Fruit fly (Drosophila melanogaster) whole organism, embryonic: ENCODE data around the gene CG12009.
A peak's percentile ranks its signal among the peaks of the same experiment; 100 is the strongest.

Experiments used
- Ada2b ChIP-seq: fragments of 200-800 bp; sonication (Bioruptor generic); IDR thresholded peaks from 2 replicates; pipeline ENCODE4 v1.3.6; 2022; ENCODE audit warnings: missing biosample characterization, missing genetic modification characterization
- Adf1 ChIP-seq: fragments of 200-800 bp; sonication (Bioruptor generic); IDR thresholded peaks from 2 replicates; pipeline ENCODE4 v1.3.6; 2022; ENCODE audit warnings: missing biosample characterization, missing genetic modification characterization
- CG1024 ChIP-seq: fragments of 200-800 bp; sonication (Bioruptor generic); IDR thresholded peaks from 2 replicates; pipeline ENCODE4 v1.3.6; 2022; ENCODE audit warnings: missing biosample characterization, missing genetic modification characterization
- CG13287 ChIP-seq: fragments of 200-800 bp; sonication (Bioruptor generic); IDR thresholded peaks from 2 replicates; pipeline ENCODE4 v1.3.6; 2022; ENCODE audit warnings: missing biosample characterization, missing genetic modification characterization; ENCODE audit not compliant: partially characterized antibody
- CG17328 ChIP-seq: fragments of 200-800 bp; sonication (Bioruptor generic); IDR thresholded peaks from 2 replicates; pipeline ENCODE4 v1.3.6; 2022; ENCODE audit warnings: missing biosample characterization, missing genetic modification characterization
- CG17802 ChIP-seq: fragments of 200-800 bp; sonication (Bioruptor generic); optimal IDR thresholded peaks from 2 replicates; lab custom pipeline; 2018; ENCODE audit warnings: missing biosample characterization, mild to moderate bottlenecking, missing genetic modification characterization, moderate library complexity
- CG18011 ChIP-seq: fragments of 200-800 bp; sonication (Bioruptor generic); optimal IDR thresholded peaks from 2 replicates; lab custom pipeline; 2017; ENCODE audit warnings: missing biosample characterization, missing genetic modification characterization, mild to moderate bottlenecking, moderate library complexity, missing genotype
- CG18599 ChIP-seq: fragments of 200-800 bp; sonication (Bioruptor generic); optimal IDR thresholded peaks from 3 replicates; lab custom pipeline; 2017; ENCODE audit warnings: missing biosample characterization, missing genetic modification characterization, mild to moderate bottlenecking, moderate library complexity, missing genetic modification reagents
- CG2116 ChIP-seq: fragments of 200-800 bp; sonication (Bioruptor generic); optimal IDR thresholded peaks from 3 replicates; lab custom pipeline; 2018; ENCODE audit warnings: missing biosample characterization, mild to moderate bottlenecking, missing genetic modification characterization
- CG30020 ChIP-seq: fragments of 200-800 bp; optimal IDR thresholded peaks from 2 replicates; lab custom pipeline; 2019; ENCODE audit warnings: missing biosample characterization, mild to moderate bottlenecking, missing genetic modification characterization, moderate library complexity
- CG33557 ChIP-seq: fragments of 200-800 bp; sonication (Bioruptor generic); optimal IDR thresholded peaks from 2 replicates; lab custom pipeline; 2019; ENCODE audit warnings: missing biosample characterization, mild to moderate bottlenecking, missing genetic modification characterization, moderate library complexity
- CG3847 ChIP-seq: fragments of 200-800 bp; sonication (Bioruptor generic); IDR thresholded peaks from 2 replicates; pipeline ENCODE4 v1.3.6; 2022; ENCODE audit warnings: missing biosample characterization, missing genetic modification characterization
- CG3995 ChIP-seq: fragments of 200-800 bp; sonication (Bioruptor generic); optimal IDR thresholded peaks from 3 replicates; lab custom pipeline; 2016; ENCODE audit warnings: missing biosample characterization, missing genetic modification characterization
- CG4617 ChIP-seq: fragments of 200-800 bp; sonication (Bioruptor generic); optimal IDR thresholded peaks from 3 replicates; lab custom pipeline; 2016; ENCODE audit warnings: missing biosample characterization, missing genetic modification characterization, borderline replicate concordance
- CG5180 ChIP-seq: fragments of 200-800 bp; sonication (Bioruptor generic); optimal IDR thresholded peaks from 3 replicates; lab custom pipeline; 2017; ENCODE audit warnings: missing biosample characterization, missing genetic modification characterization, mild to moderate bottlenecking, moderate library complexity, missing genetic modification reagents
- CG7963 ChIP-seq: fragments of 200-800 bp; sonication (Bioruptor generic); IDR thresholded peaks from 3 replicates; pipeline ENCODE4 v1.3.6; 2022; ENCODE audit warnings: missing biosample characterization, missing genetic modification characterization; ENCODE audit not compliant: partially characterized antibody
- CG8478 ChIP-seq: fragments of >200 bp; optimal IDR thresholded peaks from 2 replicates; lab custom pipeline; 2018
- CG8924 ChIP-seq: fragments of 200-800 bp; optimal IDR thresholded peaks from 3 replicates; lab custom pipeline; 2019; ENCODE audit warnings: missing biosample characterization, mild to moderate bottlenecking, missing genetic modification characterization, moderate library complexity
- CG9727 ChIP-seq: fragments of 200-800 bp; sonication (Bioruptor generic); optimal IDR thresholded peaks from 3 replicates; lab custom pipeline; 2017; ENCODE audit warnings: missing biosample characterization, mild to moderate bottlenecking, missing genetic modification characterization
- CG9817 ChIP-seq: fragments of 200-800 bp; sonication (Bioruptor generic); optimal IDR thresholded peaks from 2 replicates; lab custom pipeline; 2018; ENCODE audit warnings: missing biosample characterization, mild to moderate bottlenecking, missing genetic modification characterization, moderate library complexity
- CG9932 ChIP-seq: fragments of 200-800 bp; sonication (Bioruptor generic); IDR thresholded peaks from 2 replicates; pipeline ENCODE4 v1.3.6; 2022; ENCODE audit warnings: missing biosample characterization, missing genetic modification characterization
- Doc2 ChIP-seq: fragments of 200-800 bp; sonication (Bioruptor generic); IDR thresholded peaks from 2 replicates; pipeline ENCODE4 v1.3.6; 2022; ENCODE audit warnings: missing biosample characterization, missing genetic modification characterization
- H2.0 ChIP-seq: fragments of 200-800 bp; sonication (Bioruptor generic); IDR thresholded peaks from 2 replicates; pipeline ENCODE4 v1.3.6; 2022; ENCODE audit warnings: missing biosample characterization, missing genetic modification characterization
- Hmr ChIP-seq: fragments of 200-800 bp; sonication (Bioruptor generic); optimal IDR thresholded peaks from 3 replicates; lab custom pipeline; 2017; ENCODE audit warnings: mild to moderate bottlenecking, missing biosample characterization, missing genetic modification reagents, missing genetic modification characterization
- Myb ChIP-seq: fragments of 200-800 bp; sonication (Bioruptor generic); optimal IDR thresholded peaks from 2 replicates; lab custom pipeline; 2016; ENCODE audit warnings: missing biosample characterization, missing genetic modification characterization
- Pdp1 ChIP-seq, 2 experiments: fragments of 200-800 bp; sonication (Bioruptor generic); optimal IDR thresholded peaks; 3 replicates each; lab custom pipeline; 2016; ENCODE audit warnings: missing biosample characterization in 2 of 2, missing genetic modification characterization in 2 of 2, mild to moderate bottlenecking in 1 of 2, moderate library complexity in 1 of 2
- Rx ChIP-seq: fragments of 200-800 bp; sonication (Bioruptor generic); IDR thresholded peaks from 2 replicates; pipeline ENCODE4 v1.3.6; 2022; ENCODE audit warnings: missing biosample characterization, missing genetic modification characterization
- amos ChIP-seq: fragments of 200-800 bp; sonication (Bioruptor generic); IDR thresholded peaks from 2 replicates; pipeline ENCODE4 v1.3.6; 2022; ENCODE audit warnings: missing biosample characterization, missing genetic modification characterization; ENCODE audit not compliant: partially characterized antibody
- bowl ChIP-seq: fragments of 200-800 bp; sonication (Bioruptor generic); IDR thresholded peaks from 2 replicates; pipeline ENCODE4 v1.3.6; 2022; ENCODE audit warnings: missing biosample characterization, missing genetic modification characterization
- caup ChIP-seq: fragments of 200-800 bp; sonication (Bioruptor generic); optimal IDR thresholded peaks from 3 replicates; lab custom pipeline; 2017; ENCODE audit warnings: missing biosample characterization, mild to moderate bottlenecking, missing genetic modification characterization, moderate library complexity; ENCODE audit not compliant: severe bottlenecking
- cg ChIP-seq: fragments of 200-800 bp; sonication (Bioruptor generic); optimal IDR thresholded peaks from 3 replicates; lab custom pipeline; 2019; ENCODE audit warnings: missing biosample characterization, mild to moderate bottlenecking, missing genetic modification characterization, moderate library complexity
- chif ChIP-seq, 2 experiments: fragments of 200-800 bp; sonication (Bioruptor generic); optimal IDR thresholded peaks; 3 replicates each; lab custom pipeline; 2016; ENCODE audit warnings: missing biosample characterization in 2 of 2, missing genetic modification characterization in 2 of 2
- chn ChIP-seq: fragments of 200-800 bp; sonication (Bioruptor generic); optimal IDR thresholded peaks from 2 replicates; lab custom pipeline; 2016; ENCODE audit warnings: missing biosample characterization, missing genetic modification characterization
- dm ChIP-seq: fragments of 200-800 bp; sonication (Bioruptor generic); optimal IDR thresholded peaks from 3 replicates; lab custom pipeline; 2016; ENCODE audit warnings: missing biosample characterization, missing genetic modification characterization
- fd3F ChIP-seq: fragments of 200-800 bp; sonication (Bioruptor generic); optimal IDR thresholded peaks from 2 replicates; lab custom pipeline; 2018; ENCODE audit warnings: missing biosample characterization, mild to moderate bottlenecking, missing genetic modification characterization, moderate library complexity
- fru ChIP-seq: fragments of >200 bp; optimal IDR thresholded peaks from 2 replicates; lab custom pipeline; 2017
- gcm ChIP-seq: fragments of 200-800 bp; sonication (Bioruptor generic); optimal IDR thresholded peaks from 2 replicates; lab custom pipeline; 2019; ENCODE audit warnings: missing biosample characterization, mild to moderate bottlenecking, missing genetic modification characterization, moderate library complexity
- hkb ChIP-seq, 2 experiments: fragments of 200-800 bp in 1 of 2; fragments of >200 bp in 1 of 2; sonication (Bioruptor generic) in 1 of 2; IDR thresholded peaks in 1 of 2; optimal IDR thresholded peaks in 1 of 2; 2 replicates each; pipeline versions ENCODE4 v1.3.6 to Lab custom; 2017 to 2022; ENCODE audit warnings: missing biosample characterization in 1 of 2, missing genetic modification characterization in 1 of 2
- kni ChIP-seq: fragments of 200-800 bp; sonication (Bioruptor generic); optimal IDR thresholded peaks from 3 replicates; lab custom pipeline; 2017; ENCODE audit warnings: mild to moderate bottlenecking, missing biosample characterization, missing genetic modification reagents, missing genetic modification characterization
- lmd ChIP-seq: fragments of 200-800 bp; sonication (Bioruptor generic); IDR thresholded peaks from 2 replicates; pipeline ENCODE4 v1.3.6; 2022; ENCODE audit warnings: missing biosample characterization, missing genetic modification characterization
- lola ChIP-seq, 3 experiments: fragments of >200 bp in 2 of 3; fragments of 200-800 bp in 1 of 3; sonication (Bioruptor generic) in 1 of 3; optimal IDR thresholded peaks; 2 replicates each; lab custom pipeline; 2017 to 2019; ENCODE audit warnings: missing biosample characterization in 3 of 3, missing genetic modification characterization in 3 of 3, mild to moderate bottlenecking in 1 of 3, moderate library complexity in 1 of 3
- mam ChIP-seq: fragments of 200-800 bp; sonication (Bioruptor generic); optimal IDR thresholded peaks from 3 replicates; lab custom pipeline; 2016; ENCODE audit warnings: missing biosample characterization, missing genetic modification characterization
- nom ChIP-seq: fragments of 200-800 bp; sonication (Bioruptor generic); optimal IDR thresholded peaks from 2 replicates; lab custom pipeline; 2017; ENCODE audit warnings: missing biosample characterization, missing genetic modification characterization, mild to moderate bottlenecking, moderate library complexity, missing genetic modification reagents
- oc ChIP-seq: fragments of 200-800 bp; sonication (Bioruptor generic); optimal IDR thresholded peaks from 2 replicates; lab custom pipeline; 2018; ENCODE audit warnings: missing biosample characterization, mild to moderate bottlenecking, missing genetic modification characterization, moderate library complexity
- seq ChIP-seq: fragments of 200-800 bp; sonication (Bioruptor generic); IDR thresholded peaks from 2 replicates; pipeline ENCODE4 v1.3.6; 2022; ENCODE audit warnings: missing biosample characterization, missing genetic modification characterization
- ssp ChIP-seq: fragments of 200-800 bp; sonication (Bioruptor generic); IDR thresholded peaks from 2 replicates; pipeline ENCODE4 v1.3.6; 2022; ENCODE audit warnings: missing biosample characterization, missing genetic modification characterization
- tx ChIP-seq: fragments of 200-800 bp; sonication (Bioruptor generic); optimal IDR thresholded peaks from 2 replicates; lab custom pipeline; 2016; ENCODE audit warnings: missing biosample characterization, missing genetic modification characterization

CG12009 gene

dm6 chr3L:3325925-3326903, 35.0 kb downstream of the CG12009 start, which contains the start of gene Gtpx:
Gtpx (plus strand) TSS chr3L:3326265.
- TF ChIP-seq fd3F (GFP tag; lab: Kevin White, UChicago): peak; percentile 29
- TF ChIP-seq CG9817 (tag; lab: Kevin White, UChicago): peak; percentile 65
- peak in 1 of 3 experiments; percentile 45 for TF ChIP-seq lola (GFP tag; optimal IDR thresholded peaks at IDR 0.05; lab: Kevin White, UChicago)
- peak; percentile 84 for TF ChIP-seq CG3847 (GFP tag; lab: Robert Waterston, UW)
- TF ChIP-seq mam (GFP tag; lab: Kevin White, UChicago): peak; percentile 63
- TF ChIP-seq chn (GFP tag; lab: Kevin White, UChicago): peak; percentile 3
- peak; percentile 15 for TF ChIP-seq CG17802 (tag; lab: Kevin White, UChicago)
- 0 out of 2 replicates have a peak, but pooled peaks have one; percentile 16 for TF ChIP-seq Adf1 (GFP tag; lab: Robert Waterston, UW)
- TF ChIP-seq seq (GFP tag; lab: Robert Waterston, UW): no peak
- no peak for TF ChIP-seq CG7963 (GFP tag; lab: Robert Waterston, UW)
- no peak for TF ChIP-seq fru (lab: Kevin White, UChicago)
- TF ChIP-seq CG30020 (tag; lab: Kevin White, UChicago): peak; percentile 35
- no peak for TF ChIP-seq bowl
- no peak for TF ChIP-seq caup (GFP tag; lab: Kevin White, UChicago)
- peak; percentile 56 for TF ChIP-seq Hmr (GFP tag; lab: Kevin White, UChicago)
- TF ChIP-seq CG2116 (GFP tag; lab: Kevin White, UChicago): peak; percentile 48
- TF ChIP-seq CG5180 (GFP tag; lab: Kevin White, UChicago): no peak
- TF ChIP-seq Pdp1 (GFP tag; optimal IDR thresholded peaks at IDR 0.05; lab: Kevin White, UChicago): peak; percentile 55 to 81
- TF ChIP-seq CG8924 (tag; lab: Kevin White, UChicago): peak; percentile 6
- TF ChIP-seq CG3995: peak; percentile 21
- TF ChIP-seq kni: peak; percentile 32
- peak; percentile 86 for TF ChIP-seq Myb (GFP tag; lab: Kevin White, UChicago)
- no peak for TF ChIP-seq oc (tag; lab: Kevin White, UChicago)
- TF ChIP-seq cg (GFP tag; lab: Kevin White, UChicago): peak; percentile 71
- peak; percentile 38; the same call in 1 of the 2 replicates for TF ChIP-seq CG13287
- peak; percentile 69 for TF ChIP-seq CG9932 (GFP tag; lab: Robert Waterston, UW)
- peak; percentile 34 for TF ChIP-seq CG18011 (GFP tag; lab: Kevin White, UChicago)
- TF ChIP-seq Doc2 (GFP tag; lab: Robert Waterston, UW): no peak
- TF ChIP-seq CG18599 (GFP tag; lab: Kevin White, UChicago): peak; percentile 43
- peak; percentile 20; the same call in 1 of the 2 replicates for TF ChIP-seq lmd
- peak; percentile 28 for TF ChIP-seq dm (GFP tag; lab: Kevin White, UChicago)
- TF ChIP-seq H2.0 (GFP tag; lab: Robert Waterston, UW): no peak
- TF ChIP-seq gcm: no peak
- TF ChIP-seq hkb (optimal IDR thresholded peaks at IDR 0.05; lab: Kevin White, UChicago): peak; percentile 90
- TF ChIP-seq hkb (GFP tag; IDR thresholded peaks at IDR 0.05; lab: Robert Waterston, UW): no peak
- TF ChIP-seq tx (GFP tag; lab: Kevin White, UChicago): peak; percentile 40
- TF ChIP-seq CG9727 (GFP tag; lab: Kevin White, UChicago): peak; percentile 26
- TF ChIP-seq chif (GFP tag; optimal IDR thresholded peaks at IDR 0.05; lab: Kevin White, UChicago): peak in 1 of 2 experiments; percentile 37
- TF ChIP-seq ssp (GFP tag; lab: Robert Waterston, UW): no peak
- TF ChIP-seq amos (GFP tag; lab: Robert Waterston, UW): peak; percentile 46
- peak; percentile 30 for TF ChIP-seq CG8478
- peak; percentile 87 for TF ChIP-seq nom (GFP tag; lab: Kevin White, UChicago)
- no peak for TF ChIP-seq CG33557 (GFP tag; lab: Kevin White, UChicago)
- no peak for TF ChIP-seq Rx (GFP tag; lab: Robert Waterston, UW)
- TF ChIP-seq CG17328: 0 out of 2 replicates have a peak, but pooled peaks have one; percentile 41
- peak; percentile 17; the same call in 1 of the 2 replicates for TF ChIP-seq CG1024
- peak; percentile 10 for TF ChIP-seq CG4617 (GFP tag; lab: Kevin White, UChicago)
- no peak for TF ChIP-seq Ada2b
